Fruit fly (Drosophila melanogaster) whole organism, prepupa: Measurements from ENCODE around the gene CG14646.

ENCODE experiments used
- Blimp-1 ChIP-seq: fragments of 200-800 bp; sonication (Bioruptor generic); optimal IDR thresholded peaks from 3 replicates; lab custom pipeline; 2017; ENCODE audit warnings: missing biosample characterization, missing genetic modification characterization, mild to moderate bottlenecking, moderate library complexity, missing genetic modification reagents
- CG10631 ChIP-seq: fragments of 200-800 bp; sonication (Bioruptor generic); optimal IDR thresholded peaks from 2 replicates; lab custom pipeline; 2016; ENCODE audit warnings: missing biosample characterization, missing genetic modification characterization
- CG10669 ChIP-seq: fragments of 200-800 bp; sonication (Bioruptor generic); optimal IDR thresholded peaks from 3 replicates; lab custom pipeline; 2018; ENCODE audit warnings: missing biosample characterization, mild to moderate bottlenecking, missing genetic modification characterization, moderate library complexity
- CG11762 ChIP-seq: fragments of 200-800 bp; sonication (Bioruptor generic); optimal IDR thresholded peaks from 3 replicates; lab custom pipeline; 2016; ENCODE audit warnings: missing biosample characterization, missing genetic modification characterization; ENCODE audit not compliant: insufficient read depth
- CG11902 ChIP-seq: fragments of 200-800 bp; sonication (Bioruptor generic); optimal IDR thresholded peaks from 3 replicates; lab custom pipeline; 2016; ENCODE audit warnings: missing biosample characterization, missing genetic modification characterization
- CG1621 ChIP-seq: fragments of 200-800 bp; sonication (Bioruptor generic); optimal IDR thresholded peaks from 3 replicates; lab custom pipeline; 2018; ENCODE audit warnings: missing biosample characterization, mild to moderate bottlenecking, missing genetic modification characterization
- CG16779 ChIP-seq: fragments of 200-800 bp; sonication (Bioruptor generic); optimal IDR thresholded peaks from 3 replicates; lab custom pipeline; 2017; ENCODE audit warnings: missing biosample characterization, mild to moderate bottlenecking, missing genetic modification characterization
- CG3032 ChIP-seq: fragments of 200-800 bp; optimal IDR thresholded peaks from 2 replicates; lab custom pipeline; 2019; ENCODE audit warnings: missing biosample characterization, mild to moderate bottlenecking, missing genetic modification characterization, moderate library complexity
- CG31627 ChIP-seq: fragments of 200-800 bp; sonication (Bioruptor generic); optimal IDR thresholded peaks from 3 replicates; lab custom pipeline; 2016; ENCODE audit warnings: missing biosample characterization, missing genetic modification characterization
- CG32006 ChIP-seq: fragments of 200-800 bp; sonication (Bioruptor generic); optimal IDR thresholded peaks from 3 replicates; lab custom pipeline; 2017; ENCODE audit warnings: missing biosample characterization, mild to moderate bottlenecking, missing genetic modification characterization
- CG3919 ChIP-seq: fragments of 200-800 bp; sonication (Bioruptor generic); optimal IDR thresholded peaks from 3 replicates; lab custom pipeline; 2016; ENCODE audit warnings: missing biosample characterization, missing genetic modification characterization
- CG6163 ChIP-seq: fragments of 200-800 bp; sonication (Bioruptor generic); IDR thresholded peaks from 3 replicates; pipeline ENCODE4 v1.3.6; 2022; ENCODE audit warnings: missing biosample characterization, missing genetic modification characterization
- CG6792 ChIP-seq: fragments of 200-800 bp; sonication (Bioruptor generic); optimal IDR thresholded peaks from 3 replicates; lab custom pipeline; 2016; ENCODE audit warnings: missing biosample characterization, missing genetic modification characterization
- CG6854 ChIP-seq: fragments of 200-800 bp; sonication (Bioruptor generic); optimal IDR thresholded peaks from 2 replicates; lab custom pipeline; 2017; ENCODE audit warnings: missing biosample characterization, mild to moderate bottlenecking, missing genetic modification characterization
- CG7368 ChIP-seq: fragments of 200-800 bp; sonication (Bioruptor generic); optimal IDR thresholded peaks from 3 replicates; lab custom pipeline; 2016; ENCODE audit warnings: missing biosample characterization, missing genetic modification characterization
- CG8319 ChIP-seq: fragments of 200-800 bp; sonication (Bioruptor generic); optimal IDR thresholded peaks from 3 replicates; lab custom pipeline; 2016; ENCODE audit warnings: missing biosample characterization, missing genetic modification characterization
- CG8632 ChIP-seq: fragments of 200-800 bp; sonication (Bioruptor generic); optimal IDR thresholded peaks from 3 replicates; lab custom pipeline; 2016; ENCODE audit warnings: missing biosample characterization, missing genetic modification characterization
- CG9139 ChIP-seq: fragments of 200-800 bp; sonication (Bioruptor generic); optimal IDR thresholded peaks from 3 replicates; lab custom pipeline; 2017; ENCODE audit warnings: missing biosample characterization, mild to moderate bottlenecking, missing genetic modification characterization
- Eip75B ChIP-seq: fragments of 200-800 bp; sonication (Bioruptor generic); optimal IDR thresholded peaks from 3 replicates; lab custom pipeline; 2016; ENCODE audit warnings: missing biosample characterization, missing genetic modification characterization
- Eip78C ChIP-seq: fragments of 200-800 bp; sonication (Bioruptor generic); peaks from one replicate; lab custom pipeline; 2016; ENCODE audit warnings: missing biosample characterization, missing genetic modification characterization
- Ets21C ChIP-seq: fragments of 200-800 bp; sonication (Bioruptor generic); optimal IDR thresholded peaks from 3 replicates; lab custom pipeline; 2016; ENCODE audit warnings: missing biosample characterization, missing genetic modification characterization
- Gug ChIP-seq: fragments of 200-800 bp; sonication (Bioruptor generic); IDR thresholded peaks from 2 replicates; pipeline ENCODE4 v1.3.6; 2022; ENCODE audit warnings: missing biosample characterization, missing genetic modification characterization
- Hr38 ChIP-seq: sonication (Bioruptor generic); optimal IDR thresholded peaks from 2 replicates; lab custom pipeline; 2016; ENCODE audit warnings: missing biosample characterization, missing genetic modification characterization
- Hr4 ChIP-seq: fragments of 200-800 bp; sonication (Bioruptor generic); optimal IDR thresholded peaks from 3 replicates; lab custom pipeline; 2016; ENCODE audit warnings: missing biosample characterization, missing genetic modification characterization
- Lpt ChIP-seq: fragments of 200-800 bp; sonication (Bioruptor generic); optimal IDR thresholded peaks from 3 replicates; lab custom pipeline; 2016; ENCODE audit warnings: missing biosample characterization, missing genetic modification characterization
- Met ChIP-seq: fragments of 200-800 bp; sonication (Bioruptor generic); optimal IDR thresholded peaks from 3 replicates; lab custom pipeline; 2016; ENCODE audit warnings: missing biosample characterization, missing genetic modification characterization
- OdsH ChIP-seq: fragments of 200-800 bp; sonication (Bioruptor generic); optimal IDR thresholded peaks from 3 replicates; lab custom pipeline; 2016; ENCODE audit warnings: missing biosample characterization, missing genetic modification characterization
- Smox ChIP-seq: fragments of 200-800 bp; sonication (Bioruptor generic); optimal IDR thresholded peaks from 3 replicates; lab custom pipeline; 2016; ENCODE audit warnings: missing biosample characterization, missing genetic modification characterization
- Sox102F ChIP-seq: fragments of 200-800 bp; sonication (Bioruptor generic); optimal IDR thresholded peaks from 2 replicates; lab custom pipeline; 2016; ENCODE audit warnings: missing biosample characterization, mild to moderate bottlenecking, missing genetic modification characterization
- Sox14 ChIP-seq: fragments of 200-800 bp; sonication (Bioruptor generic); optimal IDR thresholded peaks from 3 replicates; lab custom pipeline; 2016; ENCODE audit warnings: missing biosample characterization, missing genetic modification characterization
- Sox15 ChIP-seq: fragments of 200-800 bp; sonication (Bioruptor generic); optimal IDR thresholded peaks from 3 replicates; lab custom pipeline; 2016; ENCODE audit warnings: missing biosample characterization, missing genetic modification characterization
- achi ChIP-seq: fragments of 200-800 bp; sonication (Bioruptor generic); optimal IDR thresholded peaks from 3 replicates; lab custom pipeline; 2016; ENCODE audit warnings: missing biosample characterization, missing genetic modification characterization
- acj6 ChIP-seq: fragments of 200-800 bp; sonication (Bioruptor generic); optimal IDR thresholded peaks from 3 replicates; lab custom pipeline; 2016; ENCODE audit warnings: missing biosample characterization, missing genetic modification characterization
- cyc ChIP-seq: fragments of 200-800 bp; sonication (Bioruptor generic); optimal IDR thresholded peaks from 3 replicates; lab custom pipeline; 2016; ENCODE audit warnings: missing biosample characterization, missing genetic modification characterization
- dac ChIP-seq: fragments of 200-800 bp; sonication (Bioruptor generic); optimal IDR thresholded peaks from 2 replicates; lab custom pipeline; 2017; ENCODE audit warnings: missing biosample characterization, mild to moderate bottlenecking, missing genetic modification characterization
- dsx ChIP-seq: fragments of 200-800 bp; optimal IDR thresholded peaks from 3 replicates; lab custom pipeline; 2019; ENCODE audit warnings: missing biosample characterization, mild to moderate bottlenecking, missing genetic modification characterization, moderate library complexity; ENCODE audit not compliant: poor library complexity, severe bottlenecking
- eg ChIP-seq: fragments of 200-800 bp; sonication (Bioruptor generic); IDR thresholded peaks from 3 replicates; pipeline ENCODE4 v1.3.6; 2022; ENCODE audit warnings: missing biosample characterization, missing genetic modification characterization
- esn ChIP-seq: fragments of 200-800 bp; sonication (Bioruptor generic); optimal IDR thresholded peaks from 2 replicates; lab custom pipeline; 2016; ENCODE audit warnings: missing biosample characterization, mild to moderate bottlenecking, missing genetic modification characterization, moderate library complexity
- fd59A ChIP-seq: fragments of 200-800 bp; sonication (Bioruptor generic); optimal IDR thresholded peaks from 2 replicates; lab custom pipeline; 2017; ENCODE audit warnings: missing biosample characterization, mild to moderate bottlenecking, missing genetic modification characterization, missing genetic modification reagents
- fkh ChIP-seq: fragments of 200-800 bp; sonication (Bioruptor generic); optimal IDR thresholded peaks from 3 replicates; lab custom pipeline; 2017; ENCODE audit warnings: missing biosample characterization, mild to moderate bottlenecking, missing genetic modification characterization, moderate library complexity
- lz ChIP-seq: fragments of 200-800 bp; sonication (Bioruptor generic); optimal IDR thresholded peaks from 3 replicates; lab custom pipeline; 2016; ENCODE audit warnings: missing biosample characterization, missing genetic modification characterization
- net ChIP-seq: fragments of 200-800 bp; sonication (Bioruptor generic); optimal IDR thresholded peaks from 3 replicates; lab custom pipeline; 2016; ENCODE audit warnings: missing biosample characterization, missing genetic modification characterization
- spab ChIP-seq: fragments of 200-800 bp; sonication (Bioruptor generic); optimal IDR thresholded peaks from 2 replicates; lab custom pipeline; 2017; ENCODE audit warnings: missing biosample characterization, mild to moderate bottlenecking, missing genetic modification characterization, missing genetic modification reagents
- ss ChIP-seq, 2 experiments: fragments of 200-800 bp; sonication (Bioruptor generic); optimal IDR thresholded peaks; 2 replicates in 1 of 2; 3 replicates in 1 of 2; lab custom pipeline; 2017 to 2018; ENCODE audit warnings: mild to moderate bottlenecking in 2 of 2, missing biosample characterization in 2 of 2, missing genetic modification characterization in 2 of 2, moderate library complexity in 1 of 2
- svp ChIP-seq: fragments of 200-800 bp; sonication (Bioruptor generic); peaks from one replicate; lab custom pipeline; 2016; ENCODE audit warnings: missing biosample characterization, missing genetic modification characterization
- topi ChIP-seq: fragments of 200-800 bp; sonication (Bioruptor generic); optimal IDR thresholded peaks from 3 replicates; lab custom pipeline; 2016; ENCODE audit warnings: missing biosample characterization, missing genetic modification characterization
- vri ChIP-seq: fragments of 200-800 bp; sonication (Bioruptor generic); optimal IDR thresholded peaks from 3 replicates; lab custom pipeline; 2016; ENCODE audit warnings: missing biosample characterization, mild to moderate bottlenecking, missing genetic modification characterization

Gene CG14646

dm6 chr3R:4433441-4434077, 43.4 kb downstream of the CG14646 start, which contains the start of the genes eIF3a and CG1074 (continued):
- peak; percentile 52 for TF ChIP-seq CG3032 (tag; lab: Kevin White, UChicago)
- TF ChIP-seq Ets21C, result no peak
- TF ChIP-seq Hr38, result no peak
- TF ChIP-seq achi (GFP tag; lab: Kevin White, UChicago), result no peak
- no peak for TF ChIP-seq CG7368 (GFP tag; lab: Kevin White, UChicago)
- TF ChIP-seq ss (GFP tag; optimal IDR thresholded peaks at IDR 0.05; lab: Kevin White, UChicago), result no peak
- peak; percentile 64 for TF ChIP-seq lz (GFP tag; lab: Kevin White, UChicago)
- no peak for TF ChIP-seq CG10631
- TF ChIP-seq Sox102F (GFP tag; lab: Kevin White, UChicago), result no peak
- no peak for TF ChIP-seq CG11902 (GFP tag; lab: Kevin White, UChicago)
- no peak for TF ChIP-seq Lpt (GFP tag; lab: Kevin White, UChicago)
- TF ChIP-seq fkh (GFP tag; lab: Kevin White, UChicago), result no peak
- TF ChIP-seq Met (GFP tag; lab: Kevin White, UChicago), result no peak
- no peak for TF ChIP-seq Sox14 (GFP tag; lab: Kevin White, UChicago)
- TF ChIP-seq CG6854 (GFP tag; lab: Kevin White, UChicago), result peak; percentile 85
- peak; percentile 87 for TF ChIP-seq Eip78C
- no peak for TF ChIP-seq eg (GFP tag; lab: Robert Waterston, UW)
- no peak for TF ChIP-seq svp
- no peak for TF ChIP-seq dac
- TF ChIP-seq CG8632, result no peak
- TF ChIP-seq CG10669 (GFP tag; lab: Kevin White, UChicago), result no peak
- TF ChIP-seq Hr4 (GFP tag; lab: Kevin White, UChicago), result no peak
- no peak for TF ChIP-seq OdsH (GFP tag; lab: Kevin White, UChicago)
- TF ChIP-seq fd59A, result peak; percentile 7
- no peak for TF ChIP-seq CG9139 (GFP tag; lab: Kevin White, UChicago)
- TF ChIP-seq CG32006, result no peak
- TF ChIP-seq net (GFP tag; lab: Kevin White, UChicago), result no peak
- TF ChIP-seq CG8319 (GFP tag; lab: Kevin White, UChicago), result no peak
- TF ChIP-seq Smox (GFP tag; lab: Kevin White, UChicago), result no peak
- no peak for TF ChIP-seq topi
- no peak for TF ChIP-seq cyc (GFP tag; lab: Kevin White, UChicago)

DNA sequence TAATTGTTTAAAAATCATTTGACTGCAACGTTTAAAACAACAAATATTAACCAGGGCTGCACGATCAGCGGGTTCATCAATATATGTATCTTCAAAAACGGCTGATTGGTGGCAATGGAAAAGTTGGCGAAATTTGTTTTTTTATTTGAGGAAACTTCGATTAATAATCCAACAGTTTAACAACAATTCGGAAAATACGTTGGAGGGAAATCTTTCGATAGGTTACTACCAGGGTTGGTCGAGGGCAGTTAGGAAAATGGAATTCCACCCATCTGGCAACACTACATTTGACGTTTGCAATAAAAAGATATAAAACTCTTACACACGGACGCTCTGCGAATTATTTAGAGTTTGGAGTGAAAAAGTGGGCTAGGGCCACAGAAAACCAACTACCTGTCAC, 46.9 kb downstream of the CG14646 start, which contains the start of the genes Lipt2 and CG14650:
Gene Lipt2 (minus strand): TSS at position 217 of the 400 bp plus-strand sequence.
Gene CG14650 (plus strand): TSS at position 275 of the 400 bp plus-strand sequence.
- no peak for TF ChIP-seq Sox102F (GFP tag; lab: Kevin White, UChicago)
- TF ChIP-seq achi (GFP tag; lab: Kevin White, UChicago), result peak; percentile 85
- TF ChIP-seq cyc (GFP tag; lab: Kevin White, UChicago), result peak; percentile 59
- TF ChIP-seq dsx (GFP tag; lab: Kevin White, UChicago), result no peak
- TF ChIP-seq CG11762 (GFP tag; lab: Kevin White, UChicago), result peak; percentile 39
- peak; percentile 83 for TF ChIP-seq Sox14 (GFP tag; lab: Kevin White, UChicago)
- peak; percentile 19; the same call in 1 of the 2 replicates for TF ChIP-seq Gug (GFP tag; lab: Robert Waterston, UW)
- peak; percentile 51 for TF ChIP-seq CG11902 (GFP tag; lab: Kevin White, UChicago)
- TF ChIP-seq Sox15 (GFP tag; lab: Kevin White, UChicago), result peak; percentile 39
- peak; percentile 56 for TF ChIP-seq net (GFP tag; lab: Kevin White, UChicago)
- peak; percentile 79 for TF ChIP-seq esn (GFP tag; lab: Kevin White, UChicago)
- TF ChIP-seq CG6163 (GFP tag; lab: Robert Waterston, UW), result peak; percentile 52; the same call in 2 of the 3 replicates
- no peak for TF ChIP-seq CG10631
- no peak for TF ChIP-seq CG8632
- peak; percentile 73 for TF ChIP-seq CG3919 (GFP tag; lab: Kevin White, UChicago)
- TF ChIP-seq vri (GFP tag; lab: Kevin White, UChicago), result no peak
- TF ChIP-seq Hr4 (GFP tag; lab: Kevin White, UChicago), result no peak
- no peak for TF ChIP-seq Blimp-1
- TF ChIP-seq acj6 (GFP tag; lab: Kevin White, UChicago), result peak; percentile 67
- no peak for TF ChIP-seq spab (GFP tag; lab: Kevin White, UChicago)
- peak; percentile 73 for TF ChIP-seq lz (GFP tag; lab: Kevin White, UChicago)
- peak; percentile 82 for TF ChIP-seq Eip78C
- peak; percentile 60 for TF ChIP-seq CG3032 (tag; lab: Kevin White, UChicago)
- no peak for TF ChIP-seq CG8319 (GFP tag; lab: Kevin White, UChicago)
- TF ChIP-seq eg (GFP tag; lab: Robert Waterston, UW), result peak; percentile 33; the same call in 1 of the 3 replicates
- TF ChIP-seq CG16779, result no peak
- peak; percentile 14 for TF ChIP-seq CG1621 (tag; lab: Kevin White, UChicago)
- no peak for TF ChIP-seq Eip75B (GFP tag; lab: Kevin White, UChicago)
- TF ChIP-seq CG6792 (GFP tag; lab: Kevin White, UChicago), result peak; percentile 47
- TF ChIP-seq CG31627 (GFP tag; lab: Kevin White, UChicago), result peak; percentile 75
